Fruit fly (Drosophila melanogaster) whole organism, embryonic: Measurements from ENCODE around the gene T48.

ENCODE experiments used
- Antp ChIP-seq: fragments of 200-800 bp; sonication (Bioruptor generic); optimal IDR thresholded peaks from 3 replicates; lab custom pipeline; 2016; ENCODE audit warnings: missing biosample characterization, missing genetic modification characterization
- CG10321 ChIP-seq: fragments of 200-800 bp; sonication (Bioruptor generic); IDR thresholded peaks from 2 replicates; pipeline ENCODE4 v1.3.6; 2022; ENCODE audit warnings: missing biosample characterization, missing genetic modification characterization
- CG10565 ChIP-seq: fragments of 200-800 bp; sonication (Bioruptor generic); optimal IDR thresholded peaks from 3 replicates; lab custom pipeline; 2016; ENCODE audit warnings: missing biosample characterization, mild to moderate bottlenecking, missing genetic modification characterization
- CG11085 ChIP-seq: fragments of 200-800 bp; sonication (Bioruptor generic); IDR thresholded peaks from 2 replicates; pipeline ENCODE4 v1.3.6; 2022; ENCODE audit warnings: missing biosample characterization, missing genetic modification characterization
- CG12104 ChIP-seq: fragments of 200-800 bp; sonication (Bioruptor generic); optimal IDR thresholded peaks from 3 replicates; lab custom pipeline; 2016; ENCODE audit warnings: missing biosample characterization, missing genetic modification characterization
- CG12155 ChIP-seq: fragments of 200-800 bp; sonication (Bioruptor generic); optimal IDR thresholded peaks from 3 replicates; lab custom pipeline; 2016; ENCODE audit warnings: missing biosample characterization, missing genetic modification characterization
- CG12744 ChIP-seq: fragments of 200-800 bp; sonication (Bioruptor generic); optimal IDR thresholded peaks from 2 replicates; lab custom pipeline; 2016; ENCODE audit warnings: missing biosample characterization, missing genetic modification characterization
- CG12769 ChIP-seq: fragments of 200-800 bp; sonication (Bioruptor generic); optimal IDR thresholded peaks from 2 replicates; lab custom pipeline; 2019; ENCODE audit warnings: missing biosample characterization, mild to moderate bottlenecking, missing genetic modification characterization, moderate library complexity
- CG15479 ChIP-seq: fragments of 200-800 bp; sonication (Bioruptor generic); optimal IDR thresholded peaks from 3 replicates; lab custom pipeline; 2019; ENCODE audit warnings: missing biosample characterization, mild to moderate bottlenecking, missing genetic modification characterization, moderate library complexity
- CG16779 ChIP-seq: fragments of 200-800 bp; sonication (Bioruptor generic); IDR thresholded peaks from 2 replicates; pipeline ENCODE4 v1.3.6; 2022; ENCODE audit warnings: missing biosample characterization, missing genetic modification characterization
- CG17359 ChIP-seq: fragments of 200-800 bp; sonication (Bioruptor generic); optimal IDR thresholded peaks from 3 replicates; lab custom pipeline; 2018; ENCODE audit warnings: missing biosample characterization, mild to moderate bottlenecking, missing genetic modification characterization, moderate library complexity
- CG5953 ChIP-seq: fragments of 200-800 bp; sonication (Bioruptor generic); IDR thresholded peaks from 2 replicates; pipeline ENCODE4 v1.3.6; 2022; ENCODE audit warnings: missing biosample characterization, missing genetic modification characterization
- CG8089 ChIP-seq: fragments of 200-800 bp; sonication (Bioruptor generic); optimal IDR thresholded peaks from 3 replicates; lab custom pipeline; 2016; ENCODE audit warnings: missing biosample characterization, missing genetic modification characterization
- CG9797 ChIP-seq: fragments of 200-800 bp; sonication (Bioruptor generic); optimal IDR thresholded peaks from 3 replicates; lab custom pipeline; 2018; ENCODE audit warnings: missing biosample characterization, mild to moderate bottlenecking, missing genetic modification characterization
- Chrac-16 ChIP-seq: fragments of 200-800 bp; sonication (Bioruptor generic); optimal IDR thresholded peaks from 3 replicates; lab custom pipeline; 2016; ENCODE audit warnings: missing biosample characterization, missing genetic modification characterization
- D19B ChIP-seq: fragments of 200-800 bp; sonication (Bioruptor generic); optimal IDR thresholded peaks from 2 replicates; lab custom pipeline; 2017; ENCODE audit warnings: missing biosample characterization, mild to moderate bottlenecking, missing genetic modification characterization
- Dref ChIP-seq: fragments of 200-800 bp; sonication (Bioruptor generic); IDR thresholded peaks from 2 replicates; pipeline ENCODE4 v1.3.6; 2022; ENCODE audit warnings: missing biosample characterization, missing genetic modification characterization
- Fer1 ChIP-seq: fragments of 200-800 bp; sonication (Bioruptor generic); optimal IDR thresholded peaks from 2 replicates; lab custom pipeline; 2017; ENCODE audit warnings: missing biosample characterization, mild to moderate bottlenecking, missing genetic modification characterization
- H15 ChIP-seq: fragments of 200-800 bp; sonication (Bioruptor generic); IDR thresholded peaks from 3 replicates; pipeline ENCODE4 v1.3.6; 2022; ENCODE audit warnings: missing biosample characterization, missing genetic modification characterization
- Hr51 ChIP-seq, 2 experiments: fragments of 200-800 bp; sonication (Bioruptor generic); optimal IDR thresholded peaks; 2 replicates in 1 of 2; 3 replicates in 1 of 2; lab custom pipeline; 2016 to 2018; ENCODE audit warnings: missing biosample characterization in 2 of 2, missing genetic modification characterization in 2 of 2, mild to moderate bottlenecking in 1 of 2, moderate library complexity in 1 of 2
- Max ChIP-seq: fragments of 200-800 bp; sonication (Bioruptor generic); optimal IDR thresholded peaks from 2 replicates; lab custom pipeline; 2016; ENCODE audit warnings: missing biosample characterization, mild to moderate bottlenecking, missing genetic modification characterization
- Nf-YC ChIP-seq: fragments of 200-800 bp; optimal IDR thresholded peaks from 3 replicates; lab custom pipeline; 2019; ENCODE audit warnings: missing biosample characterization, mild to moderate bottlenecking, missing genetic modification characterization, moderate library complexity
- Opbp ChIP-seq: fragments of 200-800 bp; sonication (Bioruptor generic); IDR thresholded peaks from 3 replicates; pipeline ENCODE4 v1.3.6; 2022; ENCODE audit warnings: missing biosample characterization, missing genetic modification characterization; ENCODE audit not compliant: partially characterized antibody
- Pdp1 ChIP-seq, 2 experiments: fragments of 200-800 bp; sonication (Bioruptor generic); optimal IDR thresholded peaks; 3 replicates each; lab custom pipeline; 2016; ENCODE audit warnings: missing biosample characterization in 2 of 2, missing genetic modification characterization in 2 of 2, mild to moderate bottlenecking in 1 of 2, moderate library complexity in 1 of 2
- Xbp1 ChIP-seq: fragments of 200-800 bp; sonication (Bioruptor generic); optimal IDR thresholded peaks from 3 replicates; lab custom pipeline; 2016; ENCODE audit warnings: missing biosample characterization, mild to moderate bottlenecking, missing genetic modification characterization
- amos ChIP-seq: fragments of 200-800 bp; sonication (Bioruptor generic); IDR thresholded peaks from 2 replicates; pipeline ENCODE4 v1.3.6; 2022; ENCODE audit warnings: missing biosample characterization, missing genetic modification characterization; ENCODE audit not compliant: partially characterized antibody
- ato ChIP-seq: fragments of 200-800 bp; sonication (Bioruptor generic); IDR thresholded peaks from 2 replicates; pipeline ENCODE4 v1.3.6; 2022; ENCODE audit warnings: missing biosample characterization, missing genetic modification characterization; ENCODE audit not compliant: partially characterized antibody
- dimm ChIP-seq: fragments of 200-800 bp; sonication (Bioruptor generic); IDR thresholded peaks from 2 replicates; pipeline ENCODE4 v1.3.6; 2022; ENCODE audit warnings: missing biosample characterization, missing genetic modification characterization
- dmrt11E ChIP-seq: fragments of 200-800 bp; sonication (Bioruptor generic); optimal IDR thresholded peaks from 3 replicates; lab custom pipeline; 2018; ENCODE audit warnings: missing biosample characterization, mild to moderate bottlenecking, missing genetic modification characterization, moderate library complexity
- dmrt99B ChIP-seq: fragments of 200-800 bp; sonication (Bioruptor generic); optimal IDR thresholded peaks from 2 replicates; lab custom pipeline; 2018; ENCODE audit warnings: missing biosample characterization, mild to moderate bottlenecking, missing genetic modification characterization, moderate library complexity
- en ChIP-seq: fragments of 200-800 bp; sonication (Bioruptor generic); optimal IDR thresholded peaks from 2 replicates; lab custom pipeline; 2016; ENCODE audit warnings: missing biosample characterization, missing genetic modification characterization
- fd96Cb ChIP-seq: fragments of 200-800 bp; sonication (Bioruptor generic); optimal IDR thresholded peaks from 2 replicates; lab custom pipeline; 2018; ENCODE audit warnings: missing biosample characterization, mild to moderate bottlenecking, missing genetic modification characterization, moderate library complexity
- fru ChIP-seq: fragments of >200 bp; optimal IDR thresholded peaks from 2 replicates; lab custom pipeline; 2017
- ftz-f1 ChIP-seq: fragments of 200-800 bp; sonication (Bioruptor generic); optimal IDR thresholded peaks from 2 replicates; lab custom pipeline; 2016; ENCODE audit warnings: missing biosample characterization, missing genetic modification characterization
- gsb ChIP-seq: fragments of 200-800 bp; sonication (Bioruptor generic); IDR thresholded peaks from 2 replicates; pipeline ENCODE4 v1.3.6; 2022; ENCODE audit warnings: missing biosample characterization, missing genetic modification characterization
- kah ChIP-seq: fragments of 200-800 bp; sonication (Bioruptor generic); optimal IDR thresholded peaks from 2 replicates; lab custom pipeline; 2018; ENCODE audit warnings: missing biosample characterization, mild to moderate bottlenecking, missing genetic modification characterization
- klu ChIP-seq: fragments of 200-800 bp; sonication (Bioruptor generic); IDR thresholded peaks from 2 replicates; pipeline ENCODE4 v1.3.6; 2022; ENCODE audit warnings: missing biosample characterization, missing genetic modification characterization
- lab ChIP-seq: fragments of 200-800 bp; sonication (Bioruptor generic); optimal IDR thresholded peaks from 3 replicates; lab custom pipeline; 2017; ENCODE audit warnings: missing biosample characterization, missing genetic modification characterization, mild to moderate bottlenecking, moderate library complexity, missing genetic modification reagents
- mam ChIP-seq: fragments of 200-800 bp; sonication (Bioruptor generic); optimal IDR thresholded peaks from 3 replicates; lab custom pipeline; 2016; ENCODE audit warnings: missing biosample characterization, missing genetic modification characterization
- nau ChIP-seq: fragments of 200-800 bp; sonication (Bioruptor generic); optimal IDR thresholded peaks from 3 replicates; lab custom pipeline; 2017; ENCODE audit warnings: missing biosample characterization, mild to moderate bottlenecking, missing genetic modification characterization, missing genetic modification reagents
- oc ChIP-seq: fragments of 200-800 bp; sonication (Bioruptor generic); optimal IDR thresholded peaks from 2 replicates; lab custom pipeline; 2018; ENCODE audit warnings: missing biosample characterization, mild to moderate bottlenecking, missing genetic modification characterization, moderate library complexity
- prd ChIP-seq, 3 experiments: fragments of >200 bp in 2 of 3; fragments of 200-800 bp in 1 of 3; sonication (Bioruptor generic) in 1 of 3; optimal IDR thresholded peaks in 2 of 3; IDR thresholded peaks in 1 of 3; 2 replicates in 2 of 3; 3 replicates in 1 of 3; pipeline versions ENCODE4 v1.3.6 to Lab custom; 2017 to 2022; ENCODE audit warnings: missing biosample characterization in 1 of 3, missing genetic modification characterization in 1 of 3
- psq ChIP-seq: fragments of 200-800 bp; sonication (Bioruptor generic); optimal IDR thresholded peaks from 2 replicates; lab custom pipeline; 2017; ENCODE audit warnings: missing biosample characterization, missing genetic modification characterization
- sd ChIP-seq: fragments of 200-800 bp; sonication (Bioruptor generic); optimal IDR thresholded peaks from 3 replicates; lab custom pipeline; 2018; ENCODE audit warnings: missing biosample characterization, mild to moderate bottlenecking, missing genetic modification characterization, moderate library complexity
- sob ChIP-seq: fragments of 200-800 bp; sonication (Bioruptor generic); IDR thresholded peaks from 2 replicates; pipeline ENCODE4 v1.3.6; 2022; ENCODE audit warnings: missing biosample characterization, missing genetic modification characterization
- sqz ChIP-seq: fragments of 200-800 bp; sonication (Bioruptor generic); optimal IDR thresholded peaks from 3 replicates; lab custom pipeline; 2018; ENCODE audit warnings: missing biosample characterization, mild to moderate bottlenecking, missing genetic modification characterization
- ttk ChIP-seq: fragments of 200-800 bp; sonication (Bioruptor generic); IDR thresholded peaks from 2 replicates; pipeline ENCODE4 v2.1.2; 2022; ENCODE audit warnings: missing biosample characterization, missing genetic modification characterization
- unpg ChIP-seq: fragments of 200-800 bp; sonication (Bioruptor generic); optimal IDR thresholded peaks from 3 replicates; lab custom pipeline; 2018; ENCODE audit warnings: missing biosample characterization, mild to moderate bottlenecking, missing genetic modification characterization, moderate library complexity
- usp ChIP-seq: fragments of >200 bp; optimal IDR thresholded peaks from 2 replicates; lab custom pipeline; 2017; ENCODE audit warnings: missing biosample characterization, missing genetic modification characterization

The T48 gene

DNA sequence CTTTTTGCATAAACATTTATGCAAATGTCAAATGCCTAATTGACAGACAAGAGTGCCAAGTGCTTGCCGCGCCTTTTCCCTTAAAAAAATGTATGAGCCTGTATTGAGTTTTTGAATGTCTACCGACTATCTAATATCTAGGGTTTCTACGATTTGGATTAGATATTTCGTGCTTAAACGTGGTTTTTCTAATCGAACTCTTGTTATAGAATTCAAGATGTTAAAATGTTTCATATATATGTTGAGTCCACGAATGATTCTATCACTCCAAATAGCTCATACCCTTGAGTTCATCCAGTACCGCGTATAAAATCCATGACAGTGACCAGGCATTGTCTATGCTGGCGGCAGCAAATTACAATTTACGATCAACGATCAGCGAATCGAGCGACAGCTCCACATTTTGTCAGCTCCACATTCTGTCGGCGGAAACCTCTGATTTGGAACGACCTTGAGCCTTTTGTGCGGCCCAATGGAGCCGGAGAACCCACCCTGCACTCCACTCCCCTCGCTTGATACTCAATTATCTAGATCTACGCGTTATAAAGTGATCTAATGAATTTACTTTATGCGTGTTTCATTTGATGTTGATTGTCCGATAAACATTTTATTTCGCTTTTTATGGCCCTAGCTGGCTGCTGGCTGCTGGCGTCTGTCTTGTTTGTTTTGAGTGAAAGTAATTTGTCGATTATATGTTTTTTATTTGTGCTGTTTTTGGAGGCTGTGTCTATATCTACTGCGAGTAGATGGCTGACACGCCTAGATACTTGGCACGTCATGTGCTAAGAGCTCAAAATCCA is 25.4 kb downstream of the T48 start (continued):
- TF ChIP-seq CG8089 (GFP tag; lab: Kevin White, UChicago) = no peak
- TF ChIP-seq CG15479 (GFP tag; lab: Kevin White, UChicago) = no peak
- TF ChIP-seq Fer1 (GFP tag; lab: Kevin White, UChicago) = no peak
- TF ChIP-seq CG12155 (GFP tag; lab: Kevin White, UChicago) = no peak
- TF ChIP-seq Xbp1 (GFP tag; lab: Kevin White, UChicago) = no peak
- TF ChIP-seq amos (GFP tag; lab: Robert Waterston, UW) = 0 out of 2 replicates have a peak, but pooled peaks have one; percentile 8
- no peak for TF ChIP-seq prd (optimal IDR thresholded peaks at IDR 0.05; lab: Kevin White, UChicago)
- peak; percentile 29; the same call in 1 of the 3 replicates for TF ChIP-seq prd (GFP tag; IDR thresholded peaks at IDR 0.05; lab: Robert Waterston, UW)
- no peak for TF ChIP-seq CG12104 (GFP tag; lab: Kevin White, UChicago)
- TF ChIP-seq sqz (GFP tag; lab: Kevin White, UChicago) = no peak
- TF ChIP-seq Opbp (GFP tag; lab: Robert Waterston, UW) = no peak
- 0 out of 2 replicates have a peak, but pooled peaks have one; percentile 34 for TF ChIP-seq sob (GFP tag; lab: Robert Waterston, UW)
- TF ChIP-seq CG10321 (GFP tag; lab: Robert Waterston, UW) = no peak
- peak; percentile 32 for TF ChIP-seq sd
- peak; percentile 10 for TF ChIP-seq CG12769 (tag; lab: Kevin White, UChicago)
- no peak for TF ChIP-seq dmrt11E
- no peak for TF ChIP-seq CG5953
- TF ChIP-seq Dref (GFP tag; lab: Robert Waterston, UW) = no peak
- no peak for TF ChIP-seq CG16779 (GFP tag; lab: Robert Waterston, UW)
- TF ChIP-seq dmrt99B (tag; lab: Kevin White, UChicago) = no peak
- TF ChIP-seq D19B (GFP tag; lab: Kevin White, UChicago) = peak; percentile 74
- TF ChIP-seq Antp = no peak
- no peak for TF ChIP-seq unpg
- TF ChIP-seq CG9797 (GFP tag; lab: Kevin White, UChicago) = no peak
- peak; percentile 54 for TF ChIP-seq ftz-f1 (GFP tag; lab: Kevin White, UChicago)
- no peak for TF ChIP-seq fd96Cb (tag; lab: Kevin White, UChicago)
- TF ChIP-seq en (GFP tag; lab: Kevin White, UChicago) = no peak
- no peak for TF ChIP-seq Nf-YC
- TF ChIP-seq Max (GFP tag; lab: Kevin White, UChicago) = no peak
- no peak for TF ChIP-seq nau (GFP tag; lab: Kevin White, UChicago)
- TF ChIP-seq Chrac-16 (GFP tag; lab: Kevin White, UChicago) = no peak
- no peak for TF ChIP-seq fru
- TF ChIP-seq CG17359 = no peak
- TF ChIP-seq ttk (GFP tag; lab: Robert Waterston, UW) = no peak
- no peak for TF ChIP-seq Hr51 (GFP tag; optimal IDR thresholded peaks at IDR 0.05; lab: Kevin White, UChicago)
- no peak for TF ChIP-seq ato (GFP tag; lab: Robert Waterston, UW)
- TF ChIP-seq usp (GFP tag; lab: Kevin White, UChicago) = no peak
- no peak for TF ChIP-seq CG10565
- peak; percentile 0 for TF ChIP-seq mam (GFP tag; lab: Kevin White, UChicago)
- no peak for TF ChIP-seq Pdp1 (GFP tag; optimal IDR thresholded peaks at IDR 0.05; lab: Kevin White, UChicago)
- no peak for TF ChIP-seq gsb (GFP tag; lab: Robert Waterston, UW)
- no peak for TF ChIP-seq kah (GFP tag; lab: Kevin White, UChicago)
- no peak for TF ChIP-seq CG12744 (GFP tag; lab: Kevin White, UChicago)
- TF ChIP-seq dimm (GFP tag; lab: Robert Waterston, UW) = no peak
- TF ChIP-seq psq (GFP tag; lab: Kevin White, UChicago) = no peak
- TF ChIP-seq oc (tag; lab: Kevin White, UChicago) = no peak
- TF ChIP-seq lab (GFP tag; lab: Kevin White, UChicago) = no peak
- TF ChIP-seq H15 (GFP tag; lab: Robert Waterston, UW) = no peak
- no peak for TF ChIP-seq CG11085
- TF ChIP-seq klu = no peak
